Worm (Caenorhabditis elegans) whole organism, midembryonic: ENCODE measurements around the gene ckb-4.

ENCODE experiments used
- med-1 ChIP-seq: sonication (generic microtip); optimal IDR thresholded peaks from 2 replicates; lab custom pipeline; 2017; ENCODE audit warnings: missing genetic modification characterization, mild to moderate bottlenecking, missing compliant biosample characterization, antibody characterized with exemption, missing genetic modification reagents; ENCODE audit not compliant: insufficient read depth
- tab-1 ChIP-seq: fragments of 200-800 bp; sonication (Bioruptor generic); IDR thresholded peaks from 2 replicates; pipeline ENCODE4 v1.3.6; 2022; ENCODE audit warnings: missing genetic modification characterization, missing compliant biosample characterization
- ztf-23 ChIP-seq: fragments of 200-800 bp; sonication (Bioruptor generic); IDR thresholded peaks from 2 replicates; pipeline ENCODE4 v1.3.6; 2022; ENCODE audit warnings: missing genetic modification reagents, missing genetic modification characterization, missing compliant biosample characterization

DNA sequence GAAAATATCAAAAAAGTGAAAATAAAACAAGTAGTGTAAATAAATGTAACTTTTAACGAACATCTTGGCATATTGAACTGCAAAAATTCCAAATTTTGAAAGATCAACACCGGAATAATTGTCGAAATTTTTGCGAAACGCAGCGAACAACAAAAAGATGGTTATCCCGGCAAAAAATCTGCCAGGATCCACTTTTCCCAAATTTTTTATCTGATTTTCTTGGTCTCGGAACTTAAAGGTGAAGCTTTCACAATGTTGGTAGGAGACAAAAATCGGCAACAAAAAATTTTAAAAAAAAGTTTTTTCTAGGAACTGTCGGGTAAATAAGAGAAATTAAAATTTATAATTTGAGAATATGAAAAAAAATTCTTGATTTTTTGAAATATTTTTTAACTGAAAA is 9.3 kb upstream of the ckb-4 start, which contains the start of gene bgnt-1.2:
- TF ChIP-seq ztf-23 (no peak), med-1 (GFP tag; lab: Kevin White, UChicago) (no peak), tab-1 (no peak)
